Worm (Caenorhabditis elegans): ENCODE measurements around the gene spex-3.

- TF ChIP-seq aly-2 (tag; optimal IDR thresholded peaks at IDR 0.05) (no peak), snpc-4 (tag; optimal IDR thresholded peaks at IDR 0.05) (no peak), pha-4 (tag; optimal IDR thresholded peaks at IDR 0.05) (no peak)
Measured at ce11 chrIII:1673320-1673719, 28.9 kb downstream of the spex-3 start.
